Worm (Caenorhabditis elegans) whole organism, L2 larva: ENCODE measurements around the gene F07H5.13.

Experiments
- R02D3.7 ChIP-seq: fragments of 150-350 bp; optimal IDR thresholded peaks from 2 replicates; lab custom pipeline; 2014; ENCODE audit warnings: missing biosample characterization, missing genetic modification characterization
- Y55F3AM.14 ChIP-seq: fragments of 200-800 bp; sonication (Bioruptor generic); optimal IDR thresholded peaks from 2 replicates; lab custom pipeline; 2018; ENCODE audit warnings: mild to moderate bottlenecking, missing genetic modification characterization, missing compliant biosample characterization
- elt-3 ChIP-seq: sonication (generic microtip); optimal IDR thresholded peaks from 2 replicates; lab custom pipeline; 2017; ENCODE audit warnings: missing biosample characterization, missing genetic modification characterization
- lin-11 ChIP-seq: fragments of 150-350 bp; sonication (generic microtip); optimal IDR thresholded peaks from 2 replicates; lab custom pipeline; 2014; ENCODE audit warnings: missing biosample characterization, missing genetic modification characterization, inconsistent platforms, mixed read lengths
- mab-5 ChIP-seq: fragments of 150-350 bp; optimal IDR thresholded peaks from 2 replicates; lab custom pipeline; 2014; ENCODE audit warnings: missing biosample characterization, missing genetic modification characterization
- nhr-11 ChIP-seq: fragments of 150-350 bp; optimal IDR thresholded peaks from 2 replicates; lab custom pipeline; 2014; ENCODE audit warnings: missing biosample characterization, missing genetic modification characterization
- unc-62 ChIP-seq: fragments of 150-350 bp; optimal IDR thresholded peaks from 2 replicates; lab custom pipeline; 2014; ENCODE audit warnings: missing biosample characterization, missing genetic modification reagents, missing genetic modification characterization

DNA sequence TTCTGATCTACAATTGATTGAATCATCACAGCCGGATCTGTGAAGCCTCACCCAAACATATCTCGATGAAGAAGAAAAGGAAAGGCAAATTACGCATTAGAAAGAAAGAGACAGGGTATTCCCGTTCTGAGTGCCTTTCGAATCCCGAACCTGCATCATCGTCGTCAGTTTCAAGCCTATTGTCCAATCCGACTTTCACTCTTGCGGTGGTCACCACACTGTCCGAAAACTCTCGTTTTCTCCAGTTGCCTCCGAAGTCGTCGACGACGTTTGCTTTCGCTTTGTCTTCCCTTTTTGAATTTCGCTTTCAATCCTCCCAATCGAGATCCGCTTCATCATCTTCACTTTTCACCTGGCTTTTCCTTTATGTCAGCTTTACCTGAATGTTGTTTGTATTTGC is 41.3 kb upstream of the F07H5.13 start:
- no peak for TF ChIP-seq nhr-11 (tag; lab: Kevin White, UChicago)
- TF ChIP-seq lin-11 (tag; lab: Kevin White, UChicago), result no peak
- no peak for TF ChIP-seq R02D3.7
- no peak for TF ChIP-seq unc-62 (GFP tag; lab: Kevin White, UChicago)
- no peak for TF ChIP-seq elt-3 (tag; lab: Kevin White, UChicago)
- no peak for TF ChIP-seq Y55F3AM.14 (GFP tag; lab: Kevin White, UChicago)
- TF ChIP-seq mab-5 (tag; lab: Kevin White, UChicago), result no peak
